Fruit fly (Drosophila melanogaster): ENCODE measurements around the gene CG15422.

The CG15422 gene

DNA sequence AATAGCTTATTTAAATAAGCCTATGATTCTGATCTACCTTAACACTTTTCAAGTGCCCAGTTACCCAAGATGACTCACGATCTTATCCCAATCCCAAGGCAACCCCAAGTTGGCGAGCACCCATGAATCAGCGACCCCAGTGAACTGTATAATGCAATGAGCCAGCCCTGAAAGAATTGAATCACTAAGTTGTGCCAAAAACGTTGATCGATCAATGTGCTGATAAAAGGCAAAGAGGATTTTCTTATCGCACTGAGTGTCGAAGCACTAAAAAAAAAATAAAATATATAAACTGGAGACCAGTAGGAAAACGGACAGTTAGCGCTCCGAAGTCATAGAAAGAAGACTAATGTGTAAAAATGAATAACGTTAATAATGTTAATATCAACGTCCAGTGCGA is 3.6 kb downstream of the CG15422 start, which contains the start of gene CG43774:
Gene CG43774 (plus strand): TSS at position 301 of the 400 bp plus-strand sequence.
- no peak for TF ChIP-seq CG33017 (tag; optimal IDR thresholded peaks at IDR 0.05)
- TF ChIP-seq CG7101 (tag; optimal IDR thresholded peaks at IDR 0.05), result no peak
- TF ChIP-seq Crg-1 (GFP tag; optimal IDR thresholded peaks at IDR 0.05), result no peak
- no peak for TF ChIP-seq kay (GFP tag; ENCODE audit: borderline replicate concordance)
- TF ChIP-seq toe (GFP tag; optimal IDR thresholded peaks at IDR 0.05), result no peak
- no peak for TF ChIP-seq CG14711 (tag; optimal IDR thresholded peaks at IDR 0.05)
- no peak for TF ChIP-seq CG7045 (GFP tag; optimal IDR thresholded peaks at IDR 0.05)
- no peak for TF ChIP-seq cic (GFP tag; optimal IDR thresholded peaks at IDR 0.05)
- TF ChIP-seq CG11617 (GFP tag; optimal IDR thresholded peaks at IDR 0.05), result no peak
- no peak for TF ChIP-seq ovo (GFP tag; optimal IDR thresholded peaks at IDR 0.05)

- peak; percentile 22 for TF ChIP-seq kay (GFP tag; ENCODE audit: borderline replicate concordance)
- TF ChIP-seq pad (GFP tag; optimal IDR thresholded peaks at IDR 0.05), result no peak
- TF ChIP-seq Mnt (GFP tag; optimal IDR thresholded peaks at IDR 0.05), result no peak
- TF ChIP-seq Clk (GFP tag; optimal IDR thresholded peaks at IDR 0.05), result no peak
These were observed 7.3 kb downstream of the CG15422 start for dm6 chr2L:4012089-4012488.

DNA sequence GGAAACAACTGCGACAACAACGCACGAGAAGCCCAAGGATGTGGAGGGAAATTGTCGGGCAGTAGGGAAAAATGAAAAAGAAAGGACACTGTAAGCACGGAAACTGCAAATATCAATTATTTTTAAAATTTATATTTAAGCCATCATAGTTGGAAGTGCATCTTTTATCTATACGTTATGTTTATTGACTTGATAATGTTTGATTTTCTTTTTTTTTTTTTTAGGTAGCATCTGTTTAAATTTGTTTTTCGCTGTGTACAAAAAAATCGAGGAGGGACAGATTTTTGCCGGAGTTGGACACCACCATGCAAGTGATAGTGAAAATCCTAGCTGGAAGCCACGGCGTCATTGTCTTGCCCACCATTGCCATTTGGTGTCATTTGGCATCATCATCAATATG is 14.4 kb downstream of the CG15422 start:
- TF ChIP-seq cic (GFP tag; optimal IDR thresholded peaks at IDR 0.05) (no peak), CG5204 (GFP tag; optimal IDR thresholded peaks at IDR 0.05) (no peak), Hr96 (GFP tag; optimal IDR thresholded peaks at IDR 0.05) (no peak), CG33017 (tag; optimal IDR thresholded peaks at IDR 0.05) (no peak), CG7045 (GFP tag; optimal IDR thresholded peaks at IDR 0.05) (no peak), Mnt (GFP tag; optimal IDR thresholded peaks at IDR 0.05) (no peak), CG1620 (GFP tag; optimal IDR thresholded peaks at IDR 0.05) (no peak), toe (GFP tag; optimal IDR thresholded peaks at IDR 0.05) (no peak), kay (GFP tag; ENCODE audit: borderline replicate concordance) (no peak), CG14711 (tag; optimal IDR thresholded peaks at IDR 0.05) (no peak), pad (GFP tag; optimal IDR thresholded peaks at IDR 0.05) (no peak)

DNA sequence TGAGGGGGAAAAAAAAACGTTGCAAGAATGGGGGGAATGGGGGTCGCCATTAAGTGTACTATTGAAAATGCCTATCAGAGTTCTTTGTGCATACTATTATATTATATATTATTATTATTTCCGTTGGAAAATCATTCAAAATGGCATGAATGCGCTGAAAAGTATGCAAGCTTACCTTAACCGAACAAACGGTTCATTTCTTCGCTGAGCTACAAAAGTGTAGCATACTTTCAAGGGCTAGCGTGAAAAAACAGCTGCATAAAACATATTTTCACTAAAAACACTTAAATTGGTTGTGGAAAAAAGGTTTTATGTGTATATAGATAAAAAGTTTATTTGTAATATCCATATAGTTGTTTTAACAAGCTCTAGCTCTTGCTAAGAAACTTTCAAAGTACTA is 15.0 kb downstream of the CG15422 start:
- TF ChIP-seq Hr96 (GFP tag; optimal IDR thresholded peaks at IDR 0.05) (no peak), CG14711 (tag; optimal IDR thresholded peaks at IDR 0.05) (no peak), CG1620 (GFP tag; optimal IDR thresholded peaks at IDR 0.05) (no peak), CG12768 (GFP tag; optimal IDR thresholded peaks at IDR 0.05) (no peak), CG33017 (tag; optimal IDR thresholded peaks at IDR 0.05) (no peak), kay (GFP tag; ENCODE audit: borderline replicate concordance) (no peak), Clk (GFP tag; optimal IDR thresholded peaks at IDR 0.05) (no peak), cic (GFP tag; optimal IDR thresholded peaks at IDR 0.05) (no peak), Crg-1 (GFP tag; optimal IDR thresholded peaks at IDR 0.05) (no peak), CG7101 (tag; optimal IDR thresholded peaks at IDR 0.05) (no peak), ovo (GFP tag; optimal IDR thresholded peaks at IDR 0.05) (no peak)

DNA sequence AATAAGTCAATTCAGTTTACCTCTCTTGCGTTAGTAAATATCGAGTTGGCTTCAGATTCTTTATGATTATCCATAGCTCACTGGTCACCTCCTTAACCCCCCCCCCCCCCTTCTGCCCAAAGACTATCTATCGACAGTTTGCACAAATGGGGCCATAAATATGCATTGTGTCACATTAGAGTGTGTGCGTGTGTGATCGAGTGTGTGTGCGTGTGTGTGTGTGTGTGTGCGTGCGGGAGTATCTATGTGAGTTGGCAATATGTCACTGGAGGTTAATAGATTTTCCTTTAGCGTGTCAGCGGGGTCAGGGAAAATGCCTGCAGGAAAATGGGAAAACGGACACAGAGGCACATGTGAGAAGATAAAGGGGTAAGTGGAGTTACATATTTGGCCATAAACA is 15.4 kb downstream of the CG15422 start:
- no peak for TF ChIP-seq CG33017 (tag; optimal IDR thresholded peaks at IDR 0.05)
- TF ChIP-seq ovo (GFP tag; optimal IDR thresholded peaks at IDR 0.05), result no peak
- no peak for TF ChIP-seq Mnt (GFP tag; optimal IDR thresholded peaks at IDR 0.05)
- no peak for TF ChIP-seq CG7045 (GFP tag; optimal IDR thresholded peaks at IDR 0.05)
- TF ChIP-seq pad (GFP tag; optimal IDR thresholded peaks at IDR 0.05), result no peak
- TF ChIP-seq tj (GFP tag; optimal IDR thresholded peaks at IDR 0.05), result no peak
- TF ChIP-seq CG7101 (tag; optimal IDR thresholded peaks at IDR 0.05), result no peak
- no peak for TF ChIP-seq Crg-1 (GFP tag; optimal IDR thresholded peaks at IDR 0.05)
- no peak for TF ChIP-seq CG14711 (tag; optimal IDR thresholded peaks at IDR 0.05)
- TF ChIP-seq Hr96 (GFP tag; optimal IDR thresholded peaks at IDR 0.05), result no peak
- no peak for TF ChIP-seq cnc (optimal IDR thresholded peaks at IDR 0.05)
- no peak for TF ChIP-seq CG12768 (GFP tag; optimal IDR thresholded peaks at IDR 0.05)
- no peak for TF ChIP-seq bab1 (GFP tag; optimal IDR thresholded peaks at IDR 0.05)
- no peak for TF ChIP-seq toe (GFP tag; optimal IDR thresholded peaks at IDR 0.05)
- TF ChIP-seq kay (GFP tag; ENCODE audit: borderline replicate concordance), result no peak
- TF ChIP-seq Clk (GFP tag; optimal IDR thresholded peaks at IDR 0.05), result no peak
- TF ChIP-seq CG5204 (GFP tag; optimal IDR thresholded peaks at IDR 0.05), result no peak
- TF ChIP-seq CG11617 (GFP tag; optimal IDR thresholded peaks at IDR 0.05), result no peak

DNA sequence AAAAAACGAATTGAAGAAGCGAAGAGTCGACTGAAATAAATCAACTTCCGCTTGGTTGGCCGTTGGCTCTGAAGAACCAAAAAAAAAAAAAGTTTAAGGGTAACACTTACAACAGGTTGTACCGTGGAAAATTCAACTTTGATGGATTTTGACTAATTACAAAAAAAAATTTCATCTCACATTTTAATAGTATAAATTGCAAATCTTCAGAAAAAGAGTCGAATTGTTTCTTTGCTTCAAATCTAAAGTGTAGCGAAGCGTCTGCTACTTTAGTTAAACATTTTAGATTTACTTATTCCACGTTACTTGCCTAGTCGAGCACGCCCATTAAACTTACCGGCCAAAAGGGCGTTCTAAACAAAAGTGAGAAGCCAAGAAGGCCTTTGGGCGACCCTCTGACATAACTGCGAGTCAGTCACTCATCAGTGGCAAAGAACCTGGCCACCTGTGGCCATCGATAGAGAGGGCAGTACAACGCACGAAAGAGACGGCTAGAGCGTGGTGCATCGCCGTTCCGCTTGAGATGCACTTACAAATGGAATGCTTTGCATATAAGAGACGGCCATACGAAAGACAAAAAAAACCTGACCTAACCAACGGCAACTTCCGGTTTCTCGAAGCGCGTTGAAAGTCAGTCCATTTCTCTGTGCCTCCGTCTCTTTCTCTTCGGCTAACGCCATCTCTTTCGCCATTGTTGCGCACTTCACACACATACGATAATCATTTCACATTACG is 17.0 kb downstream of the CG15422 start:
- TF ChIP-seq CG33017 (tag; optimal IDR thresholded peaks at IDR 0.05) (no peak), cnc (optimal IDR thresholded peaks at IDR 0.05) (no peak), CG7101 (tag; optimal IDR thresholded peaks at IDR 0.05) (no peak), Crg-1 (GFP tag; optimal IDR thresholded peaks at IDR 0.05) (no peak), bab1 (GFP tag; optimal IDR thresholded peaks at IDR 0.05) (no peak), CG14711 (tag; optimal IDR thresholded peaks at IDR 0.05) (no peak), CG1620 (GFP tag; optimal IDR thresholded peaks at IDR 0.05) (no peak), CG5204 (GFP tag; optimal IDR thresholded peaks at IDR 0.05) (no peak), ovo (GFP tag; optimal IDR thresholded peaks at IDR 0.05) (no peak), Hr96 (GFP tag; optimal IDR thresholded peaks at IDR 0.05) (no peak), Clk (GFP tag; optimal IDR thresholded peaks at IDR 0.05) (no peak)

All from whole organism, adult.